Worm (Caenorhabditis elegans): ENCODE measurements around the gene nhr-66.

DNA sequence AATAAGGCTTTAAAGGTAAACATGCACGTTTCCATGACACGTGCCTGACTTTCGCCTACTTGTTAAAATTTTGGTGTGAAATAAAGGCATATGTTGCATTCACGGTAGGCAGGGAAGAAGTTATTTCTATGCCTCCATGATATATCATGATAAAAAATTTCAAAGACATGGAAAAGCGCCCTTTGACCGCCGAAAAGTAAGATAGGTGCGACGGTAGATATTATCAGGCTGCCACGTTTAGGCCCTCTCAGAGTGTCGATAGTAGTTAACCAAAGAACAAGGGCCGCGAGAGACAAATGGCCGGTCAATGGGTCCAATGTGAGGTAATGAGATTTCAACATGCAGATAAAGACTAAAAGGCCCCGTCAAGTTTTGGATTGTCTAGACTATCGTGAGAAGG lies 6.8 kb upstream of the nhr-66 start:
- no peak for TF ChIP-seq nhr-21 (tag; optimal IDR thresholded peaks at IDR 0.05)
- TF ChIP-seq ZK546.5 (tag; optimal IDR thresholded peaks at IDR 0.05): no peak
- TF ChIP-seq ama-1 (optimal IDR thresholded peaks at IDR 0.05): no peak
- no peak for TF ChIP-seq fos-1 (tag; optimal IDR thresholded peaks at IDR 0.05)
- TF ChIP-seq unc-55 (GFP tag; optimal IDR thresholded peaks at IDR 0.05): no peak
- no peak for TF ChIP-seq nhr-11 (tag; optimal IDR thresholded peaks at IDR 0.05)
- no peak for TF ChIP-seq lsy-2 (tag; optimal IDR thresholded peaks at IDR 0.05)
- TF ChIP-seq peb-1 (tag; optimal IDR thresholded peaks at IDR 0.05): no peak
- TF ChIP-seq nhr-25 (tag; optimal IDR thresholded peaks at IDR 0.05): no peak
- no peak for TF ChIP-seq lin-39 (tag; optimal IDR thresholded peaks at IDR 0.05)
